Fruit fly (Drosophila melanogaster): ENCODE results near the gene AGO3.

AGO3 gene

dm6 chr3L:23554293-23554692, at the start of gene AGO3:
TSS of gene AGO3 (plus strand) at chr3L:23554593.
- TF ChIP-seq CG8159 (tag; optimal IDR thresholded peaks at IDR 0.05) (no peak), rn (GFP tag; IDR thresholded peaks at IDR 0.05) (no peak), CG14655 (GFP tag; optimal IDR thresholded peaks at IDR 0.05) (no peak), Ets98B (GFP tag; IDR thresholded peaks at IDR 0.05) (no peak), Pif1A (GFP tag; optimal IDR thresholded peaks at IDR 0.05) (no peak), CG17806 (tag; optimal IDR thresholded peaks at IDR 0.05) (no peak), CG4496 (GFP tag; IDR thresholded peaks at IDR 0.05) (no peak), fd96Ca (GFP tag; IDR thresholded peaks at IDR 0.05) (no peak), EcR (GFP tag; optimal IDR thresholded peaks at IDR 0.05) (no peak), CG13204 (GFP tag; optimal IDR thresholded peaks at IDR 0.05) (no peak), Snoo (tag; optimal IDR thresholded peaks at IDR 0.05) (no peak), CG9948 (tag; optimal IDR thresholded peaks at IDR 0.05) (no peak), gl (tag; optimal IDR thresholded peaks at IDR 0.05) (no peak), Pif1B (GFP tag; optimal IDR thresholded peaks at IDR 0.05) (no peak), D1 (tag; optimal IDR thresholded peaks at IDR 0.05) (no peak), CG15710 (tag; optimal IDR thresholded peaks at IDR 0.05) (no peak), CG10348 (GFP tag; IDR thresholded peaks at IDR 0.05) (no peak), CG8301 (tag; optimal IDR thresholded peaks at IDR 0.05) (no peak)

- no peak for TF ChIP-seq EcR (GFP tag; optimal IDR thresholded peaks at IDR 0.05)
- TF ChIP-seq Snoo (tag; optimal IDR thresholded peaks at IDR 0.05): no peak
These were observed 1.3 kb downstream of the AGO3 start for dm6 chr3L:23555658-23556057.

- TF ChIP-seq Pif1A (GFP tag; optimal IDR thresholded peaks at IDR 0.05) (no peak), EcR (GFP tag; optimal IDR thresholded peaks at IDR 0.05) (no peak), CG15710 (tag; optimal IDR thresholded peaks at IDR 0.05) (no peak), CG13204 (GFP tag; optimal IDR thresholded peaks at IDR 0.05) (no peak), Ets98B (GFP tag; IDR thresholded peaks at IDR 0.05) (no peak), CG8159 (tag; optimal IDR thresholded peaks at IDR 0.05) (no peak), gl (tag; optimal IDR thresholded peaks at IDR 0.05) (no peak), Pif1B (GFP tag; optimal IDR thresholded peaks at IDR 0.05) (no peak), fd96Ca (GFP tag; IDR thresholded peaks at IDR 0.05) (no peak), D1 (tag; optimal IDR thresholded peaks at IDR 0.05) (no peak), CG32121 (GFP tag; IDR thresholded peaks at IDR 0.05) (no peak), CG9948 (tag; optimal IDR thresholded peaks at IDR 0.05) (no peak), CG34367 (tag; optimal IDR thresholded peaks at IDR 0.05) (no peak), CG4496 (GFP tag; IDR thresholded peaks at IDR 0.05) (no peak), Snoo (tag; optimal IDR thresholded peaks at IDR 0.05) (no peak)
These were observed 14.1 kb downstream of the AGO3 start for dm6 chr3L:23568504-23568903.

DNA sequence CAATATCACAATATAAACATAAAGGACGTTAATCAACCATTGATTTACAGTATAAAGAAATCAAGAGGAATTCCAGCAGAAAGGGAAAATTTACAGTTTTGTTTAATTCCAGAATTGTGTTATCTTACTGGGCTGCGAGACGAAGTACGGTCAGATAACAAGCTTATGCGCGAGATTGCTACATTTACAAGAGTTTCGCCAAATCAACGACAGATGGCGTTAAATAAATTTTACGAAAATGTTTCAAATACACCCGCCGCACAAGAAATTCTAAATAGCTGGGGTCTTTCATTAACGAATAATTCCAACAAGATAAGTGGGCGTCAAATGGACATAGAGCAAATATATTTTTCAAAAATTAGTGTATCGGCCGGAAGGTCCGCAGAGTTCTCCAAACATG, 14.9 kb downstream of the AGO3 start:
- TF ChIP-seq CG9948 (tag; optimal IDR thresholded peaks at IDR 0.05): no peak
- TF ChIP-seq CG17806 (tag; optimal IDR thresholded peaks at IDR 0.05): no peak
- no peak for TF ChIP-seq Pif1B (GFP tag; optimal IDR thresholded peaks at IDR 0.05)
- TF ChIP-seq CG10348 (GFP tag; IDR thresholded peaks at IDR 0.05): no peak
- no peak for TF ChIP-seq CG8159 (tag; optimal IDR thresholded peaks at IDR 0.05)

DNA sequence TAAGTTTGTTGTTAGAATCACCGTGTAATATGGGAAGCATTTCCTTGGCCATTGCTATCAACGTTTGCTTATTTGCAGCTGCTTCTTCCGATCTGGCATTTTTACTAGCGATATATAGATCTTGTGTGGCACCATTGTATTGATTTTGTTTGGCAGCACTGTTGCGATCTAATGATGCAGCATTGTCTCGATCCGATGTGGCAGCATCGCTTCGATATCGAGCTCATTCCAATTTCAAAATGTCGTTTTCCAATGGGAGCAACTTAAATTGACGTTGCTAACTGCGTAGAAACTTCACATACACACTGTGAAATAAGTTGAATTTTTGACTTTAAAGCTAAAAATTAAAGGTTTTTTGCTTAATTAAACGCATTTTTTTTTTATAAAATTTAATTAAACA, 26.2 kb downstream of the AGO3 start:
- TF ChIP-seq CG8301 (tag; optimal IDR thresholded peaks at IDR 0.05): no peak
- TF ChIP-seq fd96Ca (GFP tag; IDR thresholded peaks at IDR 0.05): no peak
- no peak for TF ChIP-seq Pif1B (GFP tag; optimal IDR thresholded peaks at IDR 0.05)
- TF ChIP-seq CG14655 (GFP tag; optimal IDR thresholded peaks at IDR 0.05): no peak
- TF ChIP-seq CG15710 (tag; optimal IDR thresholded peaks at IDR 0.05): no peak
- TF ChIP-seq Snoo (tag; optimal IDR thresholded peaks at IDR 0.05): no peak
- no peak for TF ChIP-seq Ets98B (GFP tag; IDR thresholded peaks at IDR 0.05)
- TF ChIP-seq CG13204 (GFP tag; optimal IDR thresholded peaks at IDR 0.05): no peak
- no peak for TF ChIP-seq CG17806 (tag; optimal IDR thresholded peaks at IDR 0.05)
- no peak for TF ChIP-seq rn (GFP tag; IDR thresholded peaks at IDR 0.05)
- no peak for TF ChIP-seq Pif1A (GFP tag; optimal IDR thresholded peaks at IDR 0.05)

dm6 chr3L:23583457-23583944, 29.1 kb downstream of the AGO3 start:
- TF ChIP-seq Snoo (tag; optimal IDR thresholded peaks at IDR 0.05): no peak
- no peak for TF ChIP-seq Pif1B (GFP tag; optimal IDR thresholded peaks at IDR 0.05)
- no peak for TF ChIP-seq EcR (GFP tag; optimal IDR thresholded peaks at IDR 0.05)
- no peak for TF ChIP-seq CG8159 (tag; optimal IDR thresholded peaks at IDR 0.05)
- no peak for TF ChIP-seq D1 (tag; optimal IDR thresholded peaks at IDR 0.05)
- no peak for TF ChIP-seq CG12605 (GFP tag; IDR thresholded peaks at IDR 0.05)
- no peak for TF ChIP-seq Pif1A (GFP tag; optimal IDR thresholded peaks at IDR 0.05)
- TF ChIP-seq CG10348 (GFP tag; IDR thresholded peaks at IDR 0.05): no peak

dm6 chr3L:23589259-23589658, 34.9 kb downstream of the AGO3 start:
- no peak for TF ChIP-seq gl (tag; optimal IDR thresholded peaks at IDR 0.05)
- no peak for TF ChIP-seq CG14655 (GFP tag; optimal IDR thresholded peaks at IDR 0.05)
- no peak for TF ChIP-seq CG15710 (tag; optimal IDR thresholded peaks at IDR 0.05)
- TF ChIP-seq Ets98B (GFP tag; IDR thresholded peaks at IDR 0.05): no peak
- TF ChIP-seq CG10348 (GFP tag; IDR thresholded peaks at IDR 0.05): no peak
- no peak for TF ChIP-seq Pif1A (GFP tag; optimal IDR thresholded peaks at IDR 0.05)
- TF ChIP-seq fd96Ca (GFP tag; IDR thresholded peaks at IDR 0.05): no peak
- no peak for TF ChIP-seq CG8301 (tag; optimal IDR thresholded peaks at IDR 0.05)
- TF ChIP-seq CG8159 (tag; optimal IDR thresholded peaks at IDR 0.05): no peak
- TF ChIP-seq CG9948 (tag; optimal IDR thresholded peaks at IDR 0.05): no peak
- TF ChIP-seq CG32121 (GFP tag; IDR thresholded peaks at IDR 0.05): no peak
- no peak for TF ChIP-seq EcR (GFP tag; optimal IDR thresholded peaks at IDR 0.05)
- no peak for TF ChIP-seq CG12605 (GFP tag; IDR thresholded peaks at IDR 0.05)
- no peak for TF ChIP-seq CG34367 (tag; optimal IDR thresholded peaks at IDR 0.05)
- no peak for TF ChIP-seq CG4496 (GFP tag; IDR thresholded peaks at IDR 0.05)
- TF ChIP-seq rn (GFP tag; IDR thresholded peaks at IDR 0.05): no peak
- TF ChIP-seq Pif1B (GFP tag; optimal IDR thresholded peaks at IDR 0.05): no peak
- TF ChIP-seq Snoo (tag; optimal IDR thresholded peaks at IDR 0.05): no peak
- TF ChIP-seq CG17806 (tag; optimal IDR thresholded peaks at IDR 0.05): no peak
- no peak for TF ChIP-seq D1 (tag; optimal IDR thresholded peaks at IDR 0.05)

All from whole organism, pupa.